Fruit fly (Drosophila melanogaster): ENCODE measurements around the gene CG10750.

CG10750 gene

DNA sequence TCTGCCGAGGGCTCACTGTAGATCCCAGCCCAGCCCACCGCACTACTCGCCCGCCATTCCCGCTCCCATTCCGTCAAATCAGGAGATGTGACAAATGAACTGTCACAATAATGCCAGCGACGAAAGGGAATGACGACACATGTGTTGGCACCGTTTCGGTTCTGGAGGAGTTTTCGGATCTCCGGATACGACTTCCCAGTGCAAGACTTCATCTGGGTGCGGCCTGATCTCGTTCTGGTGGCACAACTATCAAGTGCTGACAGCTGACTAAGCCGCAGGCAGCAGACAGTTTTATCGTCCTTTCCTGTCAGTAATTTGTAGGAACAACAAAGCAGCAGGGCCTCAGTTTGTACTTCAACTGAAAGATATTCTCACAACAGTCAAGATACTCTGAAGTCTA lies 22.7 kb downstream of the CG10750 start:
- TF ChIP-seq CG33017 (tag; optimal IDR thresholded peaks at IDR 0.05) (no peak), toe (GFP tag; optimal IDR thresholded peaks at IDR 0.05) (no peak), kay (GFP tag; ENCODE audit: borderline replicate concordance) (no peak), CG7045 (GFP tag; optimal IDR thresholded peaks at IDR 0.05) (no peak), Hr96 (GFP tag; optimal IDR thresholded peaks at IDR 0.05) (no peak), CG5204 (GFP tag; optimal IDR thresholded peaks at IDR 0.05) (no peak), CG11617 (GFP tag; optimal IDR thresholded peaks at IDR 0.05) (no peak), cnc (optimal IDR thresholded peaks at IDR 0.05) (no peak), pad (GFP tag; optimal IDR thresholded peaks at IDR 0.05) (no peak), Clk (GFP tag; optimal IDR thresholded peaks at IDR 0.05) (no peak), cic (GFP tag; optimal IDR thresholded peaks at IDR 0.05) (no peak), Crg-1 (GFP tag; optimal IDR thresholded peaks at IDR 0.05) (no peak), tj (GFP tag; optimal IDR thresholded peaks at IDR 0.05) (no peak), CG14711 (tag; optimal IDR thresholded peaks at IDR 0.05) (no peak), bab1 (GFP tag; optimal IDR thresholded peaks at IDR 0.05) (no peak), Mnt (GFP tag; optimal IDR thresholded peaks at IDR 0.05) (no peak), CG1620 (GFP tag; optimal IDR thresholded peaks at IDR 0.05) (no peak), CG7101 (tag; optimal IDR thresholded peaks at IDR 0.05) (no peak)

dm6 chr2L:19323530-19324023 lies 23.5 kb downstream of the CG10750 start:
- TF ChIP-seq toe (GFP tag; optimal IDR thresholded peaks at IDR 0.05) (no peak), CG5204 (GFP tag; optimal IDR thresholded peaks at IDR 0.05) (no peak), CG1620 (GFP tag; optimal IDR thresholded peaks at IDR 0.05) (no peak), CG14711 (tag; optimal IDR thresholded peaks at IDR 0.05) (no peak), Hr96 (GFP tag; optimal IDR thresholded peaks at IDR 0.05) (no peak), cnc (optimal IDR thresholded peaks at IDR 0.05) (no peak), ovo (GFP tag; optimal IDR thresholded peaks at IDR 0.05) (no peak), Crg-1 (GFP tag; optimal IDR thresholded peaks at IDR 0.05) (no peak), CG12768 (GFP tag; optimal IDR thresholded peaks at IDR 0.05) (no peak), CG7045 (GFP tag; optimal IDR thresholded peaks at IDR 0.05) (no peak), Clk (GFP tag; optimal IDR thresholded peaks at IDR 0.05) (no peak), CG7101 (tag; optimal IDR thresholded peaks at IDR 0.05) (no peak)

DNA sequence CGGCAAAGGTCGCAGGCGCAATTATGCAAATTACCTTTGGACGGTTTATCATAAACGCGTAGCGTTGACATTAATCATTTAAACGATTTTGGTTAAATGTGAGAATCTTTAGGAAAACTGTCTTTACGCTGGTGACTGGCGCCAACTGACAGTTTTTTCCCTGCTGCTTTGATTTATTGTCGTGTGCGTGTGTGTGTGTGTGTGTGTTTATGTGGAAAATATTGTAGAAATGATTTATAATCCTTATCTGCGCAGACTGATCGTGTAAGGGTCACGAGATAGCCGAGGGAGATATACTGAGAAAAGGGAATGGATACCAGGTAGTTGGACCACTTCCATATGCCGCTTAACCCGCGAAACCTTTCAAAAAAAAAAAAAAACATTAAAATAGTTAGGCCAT lies 24.7 kb downstream of the CG10750 start:
- TF ChIP-seq kay (GFP tag; ENCODE audit: borderline replicate concordance) (no peak), tj (GFP tag; optimal IDR thresholded peaks at IDR 0.05) (no peak), Hr96 (GFP tag; optimal IDR thresholded peaks at IDR 0.05) (no peak), toe (GFP tag; optimal IDR thresholded peaks at IDR 0.05) (no peak), cic (GFP tag; optimal IDR thresholded peaks at IDR 0.05) (no peak), cnc (optimal IDR thresholded peaks at IDR 0.05) (no peak), CG33017 (tag; optimal IDR thresholded peaks at IDR 0.05) (no peak), CG5204 (GFP tag; optimal IDR thresholded peaks at IDR 0.05) (no peak), pad (GFP tag; optimal IDR thresholded peaks at IDR 0.05) (no peak), CG14711 (tag; optimal IDR thresholded peaks at IDR 0.05) (no peak), Crg-1 (GFP tag; optimal IDR thresholded peaks at IDR 0.05) (no peak), bab1 (GFP tag; optimal IDR thresholded peaks at IDR 0.05) (no peak), CG7045 (GFP tag; optimal IDR thresholded peaks at IDR 0.05) (no peak), CG1620 (GFP tag; optimal IDR thresholded peaks at IDR 0.05) (no peak), CG7101 (tag; optimal IDR thresholded peaks at IDR 0.05) (no peak), CG12768 (GFP tag; optimal IDR thresholded peaks at IDR 0.05) (no peak), ovo (GFP tag; optimal IDR thresholded peaks at IDR 0.05) (no peak)

dm6 chr2L:19325420-19325819 lies 25.4 kb downstream of the CG10750 start:
- TF ChIP-seq CG7045 (GFP tag; optimal IDR thresholded peaks at IDR 0.05) (no peak), CG7101 (tag; optimal IDR thresholded peaks at IDR 0.05) (no peak), bab1 (GFP tag; optimal IDR thresholded peaks at IDR 0.05) (no peak), pad (GFP tag; optimal IDR thresholded peaks at IDR 0.05) (no peak), CG5204 (GFP tag; optimal IDR thresholded peaks at IDR 0.05) (no peak), Mnt (GFP tag; optimal IDR thresholded peaks at IDR 0.05) (no peak), tj (GFP tag; optimal IDR thresholded peaks at IDR 0.05) (no peak), CG12768 (GFP tag; optimal IDR thresholded peaks at IDR 0.05) (no peak), kay (GFP tag; ENCODE audit: borderline replicate concordance) (no peak), Hr96 (GFP tag; optimal IDR thresholded peaks at IDR 0.05) (no peak), cnc (optimal IDR thresholded peaks at IDR 0.05) (no peak), CG33017 (tag; optimal IDR thresholded peaks at IDR 0.05) (no peak), toe (GFP tag; optimal IDR thresholded peaks at IDR 0.05) (no peak), Crg-1 (GFP tag; optimal IDR thresholded peaks at IDR 0.05) (no peak), cic (GFP tag; optimal IDR thresholded peaks at IDR 0.05) (no peak), CG11617 (GFP tag; optimal IDR thresholded peaks at IDR 0.05) (no peak), CG1620 (GFP tag; optimal IDR thresholded peaks at IDR 0.05) (no peak), Clk (GFP tag; optimal IDR thresholded peaks at IDR 0.05) (no peak), ovo (GFP tag; optimal IDR thresholded peaks at IDR 0.05) (no peak), CG14711 (tag; optimal IDR thresholded peaks at IDR 0.05) (no peak)

DNA sequence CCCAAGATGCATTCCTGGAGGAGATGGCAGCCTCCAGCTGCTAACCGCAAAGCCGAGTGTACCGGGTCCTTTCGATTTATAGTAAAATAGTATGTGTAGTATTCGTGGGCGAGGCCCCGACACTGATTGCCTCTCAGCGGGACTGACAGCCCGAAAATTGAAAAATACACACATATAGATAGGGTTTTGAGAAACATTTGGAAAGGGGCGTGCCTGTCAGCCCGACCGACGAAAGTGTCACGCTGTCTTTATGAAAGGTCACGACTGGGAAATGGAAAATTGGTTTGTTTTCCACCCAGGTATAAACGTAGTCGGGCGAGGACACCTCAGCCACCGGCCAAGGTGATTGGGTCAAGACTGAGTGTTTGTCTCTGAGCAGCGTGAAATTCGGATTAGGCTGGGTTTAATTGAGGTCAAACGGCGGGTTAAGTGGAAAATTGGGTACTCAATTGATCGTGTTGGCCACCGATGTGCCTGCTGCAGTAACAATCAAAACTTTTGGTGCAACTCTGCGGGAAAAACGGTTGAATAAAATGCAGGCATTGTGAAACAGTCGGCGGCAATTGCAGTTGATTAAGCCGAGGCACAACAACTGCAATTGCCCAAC lies 26.9 kb downstream of the CG10750 start:
- TF ChIP-seq CG14711 (tag; optimal IDR thresholded peaks at IDR 0.05) (no peak), cnc (optimal IDR thresholded peaks at IDR 0.05) (no peak)

DNA sequence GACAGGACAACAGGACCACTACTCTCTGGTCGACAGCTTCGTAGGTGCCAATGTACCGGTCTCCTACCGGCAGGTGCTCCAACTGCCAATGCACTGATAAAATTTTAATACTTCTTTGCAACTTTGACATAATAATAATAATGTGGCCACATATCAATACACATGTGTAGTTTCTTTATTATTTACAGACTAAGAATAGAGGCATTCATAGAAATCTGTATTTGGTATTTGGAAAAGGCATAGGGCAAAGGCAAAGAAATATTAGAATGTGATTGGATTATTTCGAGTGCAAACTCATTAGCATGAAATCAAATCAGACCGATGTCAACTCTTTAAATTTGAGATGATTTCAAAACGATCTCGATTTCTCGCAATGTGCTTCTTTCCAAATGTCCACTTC lies 27.8 kb downstream of the CG10750 start:
- no peak for TF ChIP-seq cic (GFP tag; optimal IDR thresholded peaks at IDR 0.05)
- TF ChIP-seq CG5204 (GFP tag; optimal IDR thresholded peaks at IDR 0.05), result no peak
- no peak for TF ChIP-seq CG14711 (tag; optimal IDR thresholded peaks at IDR 0.05)
- TF ChIP-seq cnc (optimal IDR thresholded peaks at IDR 0.05), result no peak
- no peak for TF ChIP-seq CG1620 (GFP tag; optimal IDR thresholded peaks at IDR 0.05)
- TF ChIP-seq CG33017 (tag; optimal IDR thresholded peaks at IDR 0.05), result no peak
- TF ChIP-seq tj (GFP tag; optimal IDR thresholded peaks at IDR 0.05), result no peak
- TF ChIP-seq Crg-1 (GFP tag; optimal IDR thresholded peaks at IDR 0.05), result no peak
- no peak for TF ChIP-seq ovo (GFP tag; optimal IDR thresholded peaks at IDR 0.05)
- TF ChIP-seq kay (GFP tag; ENCODE audit: borderline replicate concordance), result no peak
- no peak for TF ChIP-seq CG11617 (GFP tag; optimal IDR thresholded peaks at IDR 0.05)
- no peak for TF ChIP-seq Mnt (GFP tag; optimal IDR thresholded peaks at IDR 0.05)
- TF ChIP-seq bab1 (GFP tag; optimal IDR thresholded peaks at IDR 0.05), result no peak
- no peak for TF ChIP-seq CG7101 (tag; optimal IDR thresholded peaks at IDR 0.05)
- TF ChIP-seq CG7045 (GFP tag; optimal IDR thresholded peaks at IDR 0.05), result no peak
- no peak for TF ChIP-seq toe (GFP tag; optimal IDR thresholded peaks at IDR 0.05)
